Worm (Caenorhabditis elegans): ENCODE data around the gene srd-39.

Gene srd-39

DNA sequence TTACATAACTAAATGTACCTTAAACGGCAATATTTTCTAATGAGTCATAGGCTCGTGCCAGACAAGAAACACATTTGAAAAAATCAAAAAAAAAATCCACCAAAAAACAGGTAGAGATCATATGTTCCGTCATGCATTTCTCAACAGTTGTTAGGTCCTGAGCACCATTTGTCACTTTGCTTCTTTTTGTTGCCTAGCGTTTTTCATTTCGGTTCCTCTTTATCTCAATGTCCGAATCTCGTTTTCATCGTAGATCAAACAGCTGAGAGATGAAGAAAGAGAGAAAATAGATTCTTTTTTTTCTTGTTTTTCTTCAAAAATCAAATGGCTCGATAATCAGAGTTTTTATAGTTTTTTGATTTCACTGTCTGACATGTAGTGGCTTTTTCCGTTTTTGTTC is 40.6 kb upstream of the srd-39 start:
- TF ChIP-seq nhr-102 (tag; optimal IDR thresholded peaks at IDR 0.05) (no peak), hlh-11 (tag; optimal IDR thresholded peaks at IDR 0.05) (peak; percentile 67), daf-16 (GFP tag; optimal IDR thresholded peaks at IDR 0.05) (peak in 1 of 2 experiments; percentile 81), daf-16 (tag; optimal IDR thresholded peaks at IDR 0.05) (no peak), snpc-4 (tag; optimal IDR thresholded peaks at IDR 0.05) (no peak), F44E2.7 (GFP tag; IDR thresholded peaks at IDR 0.05) (no peak), unc-62 (GFP tag; optimal IDR thresholded peaks at IDR 0.05 in 1 of 2) (peak in 1 of 2 experiments; percentile 85), unc-62 (tag; optimal IDR thresholded peaks at IDR 0.05) (no peak), nhr-11 (tag; optimal IDR thresholded peaks at IDR 0.05) (peak; percentile 25), lin-39 (tag; optimal IDR thresholded peaks at IDR 0.05) (no peak), hlh-30 (tag; optimal IDR thresholded peaks at IDR 0.05; ENCODE audit: insufficient read depth) (peak; percentile 46), nhr-41 (GFP tag; IDR thresholded peaks at IDR 0.05) (no peak), mdt-29 (GFP tag; IDR thresholded peaks at IDR 0.05) (no peak), lir-3 (tag; optimal IDR thresholded peaks at IDR 0.05) (no peak), pqm-1 (tag; optimal IDR thresholded peaks at IDR 0.05) (no peak), dmd-6 (GFP tag; IDR thresholded peaks at IDR 0.05) (no peak), F10B5.3 (tag; optimal IDR thresholded peaks at IDR 0.05) (no peak), tra-1 (GFP tag; IDR thresholded peaks at IDR 0.05) (no peak)

DNA sequence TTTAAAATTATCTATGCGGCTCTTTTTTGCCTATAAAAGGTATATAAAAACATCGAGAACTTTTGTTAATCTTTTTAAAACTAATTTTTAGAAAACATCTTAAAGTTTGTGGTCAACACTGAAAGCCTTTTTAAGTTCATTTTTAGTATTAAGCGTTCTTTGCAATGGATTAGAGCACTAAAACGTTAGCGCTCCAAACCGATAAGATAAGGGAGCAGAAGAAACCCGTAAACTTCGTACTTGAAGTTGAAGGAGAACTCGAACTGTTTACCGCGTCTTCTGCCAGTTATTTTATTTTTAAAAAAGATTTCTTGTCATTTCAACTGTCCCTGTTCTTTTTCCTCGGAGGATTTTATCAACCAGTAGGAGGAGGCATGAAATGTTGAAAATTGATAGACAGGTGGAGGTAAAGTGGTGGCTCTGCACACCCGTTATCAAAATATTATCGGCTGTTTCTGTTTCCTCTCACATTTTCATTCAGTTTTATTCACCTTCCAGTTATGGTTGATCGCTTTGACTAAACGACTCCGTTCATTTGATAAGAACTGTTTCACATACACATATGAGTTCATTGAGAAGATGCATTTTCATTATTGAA is 38.7 kb upstream of the srd-39 start:
- TF ChIP-seq rbr-2 (tag; optimal IDR thresholded peaks at IDR 0.05) (no peak), ceh-82 (tag; optimal IDR thresholded peaks at IDR 0.05) (no peak), hlh-11 (tag; optimal IDR thresholded peaks at IDR 0.05) (peak; percentile 70), nhr-102 (tag; optimal IDR thresholded peaks at IDR 0.05) (peak; percentile 46), nhr-28 (tag; optimal IDR thresholded peaks at IDR 0.05) (peak; percentile 58), lin-38 (GFP tag; IDR thresholded peaks at IDR 0.05) (no peak), pqm-1 (tag; optimal IDR thresholded peaks at IDR 0.05) (peak; percentile 68), dve-1 (tag; optimal IDR thresholded peaks at IDR 0.05; ENCODE audit: insufficient read depth) (peak; percentile 72), F49E8.2 (tag; optimal IDR thresholded peaks at IDR 0.05; ENCODE audit: borderline replicate concordance) (no peak), nhr-48 (tag; optimal IDR thresholded peaks at IDR 0.05) (peak; percentile 76), lin-1 (GFP tag; IDR thresholded peaks at IDR 0.05) (0 out of 2 replicates have a peak, but pooled peaks have one; percentile 35), fos-1 (tag; optimal IDR thresholded peaks at IDR 0.05) (no peak), daf-16 (GFP tag; optimal IDR thresholded peaks at IDR 0.05) (peak in 1 of 2 experiments; percentile 49), daf-16 (tag; optimal IDR thresholded peaks at IDR 0.05) (peak; percentile 75), dmd-6 (GFP tag; IDR thresholded peaks at IDR 0.05) (peak; percentile 80), php-3 (GFP tag; IDR thresholded peaks at IDR 0.05) (peak; percentile 37; the same call in 1 of the 2 replicates), hmg-1.1 (GFP tag; IDR thresholded peaks at IDR 0.05) (no peak)

ce11 chrX:13337728-13338127 is 37.3 kb upstream of the srd-39 start, which contains the start of gene ptr-24:
TSS of gene ptr-24 (plus strand) at chrX:13338028.
- TF ChIP-seq unc-62 (GFP tag; optimal IDR thresholded peaks at IDR 0.05 in 1 of 2), result peak in 1 of 2 experiments; percentile 83
- TF ChIP-seq unc-62 (tag; optimal IDR thresholded peaks at IDR 0.05), result no peak
- no peak for TF ChIP-seq T26A8.4 (GFP tag; IDR thresholded peaks at IDR 0.05)
- no peak for TF ChIP-seq lir-3 (tag; optimal IDR thresholded peaks at IDR 0.05)
- no peak for TF ChIP-seq ceh-20 (GFP tag; IDR thresholded peaks at IDR 0.05)
- TF ChIP-seq F49E8.2 (tag; optimal IDR thresholded peaks at IDR 0.05; ENCODE audit: borderline replicate concordance), result no peak
- no peak for TF ChIP-seq lin-38 (GFP tag; IDR thresholded peaks at IDR 0.05)

ce11 chrX:13337000-13337399 is 36.6 kb upstream of the srd-39 start:
- TF ChIP-seq F10B5.3 (tag; optimal IDR thresholded peaks at IDR 0.05) (no peak), dmd-6 (GFP tag; IDR thresholded peaks at IDR 0.05) (no peak), ZK546.5 (tag; optimal IDR thresholded peaks at IDR 0.05) (no peak), mdl-1 (tag; optimal IDR thresholded peaks at IDR 0.05) (peak in 1 of 2 experiments; percentile 41), pha-4 (GFP tag; IDR thresholded peaks at IDR 0.05) (no peak), pha-4 (tag; optimal IDR thresholded peaks at IDR 0.05) (no peak), nhr-48 (tag; optimal IDR thresholded peaks at IDR 0.05) (no peak), ama-1 (optimal IDR thresholded peaks at IDR 0.05) (no peak), hlh-30 (tag; optimal IDR thresholded peaks at IDR 0.05; ENCODE audit: insufficient read depth) (peak; percentile 65), hlh-11 (tag; optimal IDR thresholded peaks at IDR 0.05) (peak; percentile 9), nhr-237 (tag; optimal IDR thresholded peaks at IDR 0.05) (no peak)

All from whole organism, L4 larva.